Fruit fly (Drosophila melanogaster): ENCODE data around the gene CG11369.

CG11369 gene

DNA sequence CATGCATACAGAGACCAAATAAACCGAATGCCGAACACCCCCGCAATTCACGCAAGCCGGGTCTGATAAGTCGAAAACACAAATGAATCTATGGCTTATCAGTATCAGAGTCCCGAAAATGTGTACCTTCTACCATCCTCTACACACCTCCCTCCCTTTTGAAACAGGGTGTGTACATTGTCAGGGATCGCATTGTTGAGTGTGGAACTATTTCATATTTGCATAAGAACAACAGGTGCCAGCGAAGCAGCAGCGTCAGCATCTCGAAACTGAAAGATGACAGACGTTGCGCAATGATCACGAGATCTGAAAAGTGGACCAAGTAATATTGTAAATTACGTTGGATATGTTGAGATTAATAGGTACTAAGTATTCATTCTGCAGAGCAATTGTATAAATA lies 5.7 kb downstream of the CG11369 start (continued):
- TF ChIP-seq corto (GFP tag; optimal IDR thresholded peaks at IDR 0.05), result no peak
- TF ChIP-seq D (optimal IDR thresholded peaks at IDR 0.05), result no peak
- no peak for TF ChIP-seq D (GFP tag; optimal IDR thresholded peaks at IDR 0.05)
- no peak for TF ChIP-seq HLH3B (GFP tag; IDR thresholded peaks at IDR 0.05)
- TF ChIP-seq CG10959 (GFP tag; IDR thresholded peaks at IDR 0.05), result no peak
- TF ChIP-seq trem (tag; optimal IDR thresholded peaks at IDR 0.05), result no peak
- no peak for TF ChIP-seq ERR (GFP tag; optimal IDR thresholded peaks at IDR 0.05)
- TF ChIP-seq aop (GFP tag; IDR thresholded peaks at IDR 0.05), result no peak
- no peak for TF ChIP-seq CG9876 (GFP tag; optimal IDR thresholded peaks at IDR 0.05)
- no peak for TF ChIP-seq Abd-B (GFP tag; optimal IDR thresholded peaks at IDR 0.05)
- TF ChIP-seq Tbp (GFP tag; optimal IDR thresholded peaks at IDR 0.05), result no peak
- no peak for TF ChIP-seq sisA (GFP tag; IDR thresholded peaks at IDR 0.05)
- TF ChIP-seq nerfin-2 (GFP tag; IDR thresholded peaks at IDR 0.05; ENCODE audit: partially characterized antibody), result no peak
- no peak for TF ChIP-seq CG4854 (GFP tag; optimal IDR thresholded peaks at IDR 0.05)
- no peak for TF ChIP-seq Adf1 (GFP tag; IDR thresholded peaks at IDR 0.05)
- no peak for TF ChIP-seq CG12299 (tag; optimal IDR thresholded peaks at IDR 0.05)
- TF ChIP-seq sens (GFP tag), result peak; percentile 74
- TF ChIP-seq NC2β (GFP tag; optimal IDR thresholded peaks at IDR 0.05), result peak; percentile 43
- no peak for TF ChIP-seq cato (GFP tag; optimal IDR thresholded peaks at IDR 0.05; ENCODE audit: borderline replicate concordance)
- no peak for TF ChIP-seq CG11093 (GFP tag; IDR thresholded peaks at IDR 0.05)
- peak; percentile 52 for TF ChIP-seq CG15696 (tag; optimal IDR thresholded peaks at IDR 0.05)
- TF ChIP-seq CG4360 (GFP tag; IDR thresholded peaks at IDR 0.05), result no peak
- peak; percentile 47 for TF ChIP-seq ATbp (GFP tag; optimal IDR thresholded peaks at IDR 0.05)
- TF ChIP-seq vnd (GFP tag; IDR thresholded peaks at IDR 0.05; ENCODE audit: partially characterized antibody), result no peak
- no peak for TF ChIP-seq Gsc (GFP tag; IDR thresholded peaks at IDR 0.05)
- no peak for TF ChIP-seq sr (GFP tag; IDR thresholded peaks at IDR 0.05)
- TF ChIP-seq wor (GFP tag; IDR thresholded peaks at IDR 0.05), result no peak
- no peak for TF ChIP-seq CG6854 (GFP tag; optimal IDR thresholded peaks at IDR 0.05)
- TF ChIP-seq nau (GFP tag; optimal IDR thresholded peaks at IDR 0.05), result no peak
- TF ChIP-seq emc (GFP tag; optimal IDR thresholded peaks at IDR 0.05), result no peak
- TF ChIP-seq dpn (GFP tag; optimal IDR thresholded peaks at IDR 0.05), result no peak
- TF ChIP-seq D19A (tag; optimal IDR thresholded peaks at IDR 0.05), result no peak
- TF ChIP-seq dati (GFP tag; IDR thresholded peaks at IDR 0.05), result no peak
- no peak for TF ChIP-seq so (GFP tag; IDR thresholded peaks at IDR 0.05)
- TF ChIP-seq CG33557 (GFP tag; optimal IDR thresholded peaks at IDR 0.05), result peak; percentile 27
- TF ChIP-seq CG18619 (GFP tag; optimal IDR thresholded peaks at IDR 0.05), result no peak
- no peak for TF ChIP-seq ssp (GFP tag; IDR thresholded peaks at IDR 0.05)
- no peak for TF ChIP-seq CG6654 (GFP tag; optimal IDR thresholded peaks at IDR 0.05)
- TF ChIP-seq pfk (GFP tag; optimal IDR thresholded peaks at IDR 0.05), result no peak
- no peak for TF ChIP-seq Ada2b (GFP tag; IDR thresholded peaks at IDR 0.05)
- no peak for TF ChIP-seq CG8944 (GFP tag; optimal IDR thresholded peaks at IDR 0.05)
- no peak for TF ChIP-seq tgo (GFP tag; IDR thresholded peaks at IDR 0.05)
- TF ChIP-seq zfh1 (GFP tag; IDR thresholded peaks at IDR 0.05), result 0 out of 3 replicates have a peak, but pooled peaks have one; percentile 34
- no peak for TF ChIP-seq CG14710 (tag; optimal IDR thresholded peaks at IDR 0.05)
- TF ChIP-seq BtbVII (GFP tag; optimal IDR thresholded peaks at IDR 0.05), result no peak
- TF ChIP-seq Dbx (GFP tag; IDR thresholded peaks at IDR 0.05), result no peak
- TF ChIP-seq CG4617 (GFP tag; optimal IDR thresholded peaks at IDR 0.05; ENCODE audit: borderline replicate concordance), result no peak
- TF ChIP-seq CG1602 (GFP tag; optimal IDR thresholded peaks at IDR 0.05), result no peak
- TF ChIP-seq Poxn (GFP tag; IDR thresholded peaks at IDR 0.05), result no peak
- no peak for TF ChIP-seq nmo (GFP tag; optimal IDR thresholded peaks at IDR 0.05)
- no peak for TF ChIP-seq abd-A (tag; optimal IDR thresholded peaks at IDR 0.05)
- no peak for TF ChIP-seq PHDP (tag; optimal IDR thresholded peaks at IDR 0.05)
- no peak for TF ChIP-seq CG7963 (GFP tag; IDR thresholded peaks at IDR 0.05; ENCODE audit: partially characterized antibody)
